Worm (Caenorhabditis elegans) whole organism, late embryonic: Measurements from ENCODE around the gene srx-90.

Experiments used
- elt-4 ChIP-seq: sonication (generic microtip); optimal IDR thresholded peaks from 2 replicates; lab custom pipeline; 2016; ENCODE audit warnings: missing genetic modification characterization, missing compliant biosample characterization
- fkh-6 ChIP-seq: sonication (generic microtip); optimal IDR thresholded peaks from 2 replicates; lab custom pipeline; 2016; ENCODE audit warnings: missing genetic modification characterization, missing compliant biosample characterization
- nhr-11 ChIP-seq: fragments of 150-350 bp; optimal IDR thresholded peaks from 2 replicates; lab custom pipeline; 2014; ENCODE audit warnings: missing biosample characterization, missing genetic modification characterization
- pax-1 ChIP-seq: fragments of 150-350 bp; optimal IDR thresholded peaks from 2 replicates; lab custom pipeline; 2014; ENCODE audit warnings: missing biosample characterization, missing genetic modification characterization
- tbx-7 ChIP-seq: sonication (generic microtip); optimal IDR thresholded peaks from 2 replicates; lab custom pipeline; 2016; ENCODE audit warnings: missing genotype, missing genetic modification characterization, missing compliant biosample characterization

- TF ChIP-seq pax-1 (tag; lab: Kevin White, UChicago), result no peak
- no peak for TF ChIP-seq elt-4 (tag; lab: Kevin White, UChicago)
- TF ChIP-seq tbx-7 (tag; lab: Kevin White, UChicago), result no peak
- no peak for TF ChIP-seq fkh-6 (tag; lab: Kevin White, UChicago)
- no peak for TF ChIP-seq nhr-11 (tag; lab: Kevin White, UChicago)
Measured at ce11 chrV:11570169-11570651, 10.7 kb upstream of the srx-90 start, which contains the start of the genes nhr-101 and pms-2.
